Worm (Caenorhabditis elegans) whole organism, L1 larva: ENCODE results near the gene dhs-27.
A peak's percentile ranks its signal among the peaks of the same experiment; 100 is the strongest.

Experiments used
- C04F5.9 ChIP-seq: sonication (generic microtip); optimal IDR thresholded peaks from 2 replicates; lab custom pipeline; 2016; ENCODE audit warnings: missing genetic modification characterization, missing compliant biosample characterization
- C16A3.4 ChIP-seq: fragments of 150-350 bp; optimal IDR thresholded peaks from 2 replicates; lab custom pipeline; 2014; ENCODE audit warnings: missing biosample characterization, missing genetic modification characterization
- Y116A8C.19 ChIP-seq: sonication (generic microtip); optimal IDR thresholded peaks from 2 replicates; lab custom pipeline; 2016; ENCODE audit warnings: missing compliant biosample characterization, missing genetic modification characterization, borderline replicate concordance
- ama-1 ChIP-seq: fragments of 150-350 bp; optimal IDR thresholded peaks from 2 replicates; lab custom pipeline; 2014
- blmp-1 ChIP-seq: fragments of 150-350 bp; optimal IDR thresholded peaks from 2 replicates; lab custom pipeline; 2014; ENCODE audit warnings: missing biosample characterization, missing genetic modification characterization
- ceh-90 ChIP-seq: sonication (generic microtip); optimal IDR thresholded peaks from 2 replicates; lab custom pipeline; 2016; ENCODE audit warnings: missing genetic modification characterization, missing compliant biosample characterization
- dpl-1 ChIP-seq, 3 experiments: fragments of 150-350 bp in 2 of 3; sonication (generic microtip) in 1 of 3; optimal IDR thresholded peaks; 2 replicates each; lab custom pipeline; 2014 to 2017; ENCODE audit warnings: missing biosample characterization in 3 of 3, missing genetic modification characterization in 3 of 3, missing genetic modification reagents in 3 of 3
- dsc-1 ChIP-seq: sonication (generic microtip); optimal IDR thresholded peaks from 2 replicates; lab custom pipeline; 2016; ENCODE audit warnings: mild to moderate bottlenecking, missing genetic modification characterization, missing compliant biosample characterization
- efl-1 ChIP-seq, 4 experiments: fragments of 150-350 bp; optimal IDR thresholded peaks in 3 of 4; peaks in 1 of 4; 1 replicate in 1 of 4; 2 replicates in 3 of 4; lab custom pipeline; 2014; ENCODE audit warnings: missing biosample characterization in 2 of 4, missing genetic modification characterization in 2 of 4, missing genetic modification reagents in 2 of 4
- egl-13 ChIP-seq: sonication (generic microtip); optimal IDR thresholded peaks from 2 replicates; lab custom pipeline; 2016; ENCODE audit warnings: missing genotype, missing genetic modification reagents, missing genetic modification characterization, missing compliant biosample characterization
- fkh-10 ChIP-seq: sonication (generic microtip); optimal IDR thresholded peaks from 2 replicates; lab custom pipeline; 2017; ENCODE audit warnings: missing biosample characterization, missing genetic modification reagents, missing genetic modification characterization
- fkh-4 ChIP-seq: sonication (generic microtip); optimal IDR thresholded peaks from 2 replicates; lab custom pipeline; 2016; ENCODE audit warnings: missing compliant biosample characterization, missing genetic modification characterization, borderline replicate concordance
- fkh-8 ChIP-seq: sonication (generic microtip); optimal IDR thresholded peaks from 2 replicates; lab custom pipeline; 2016; ENCODE audit warnings: mild to moderate bottlenecking, missing genetic modification characterization, missing compliant biosample characterization
- irx-1 ChIP-seq: sonication (generic microtip); optimal IDR thresholded peaks from 2 replicates; lab custom pipeline; 2016; ENCODE audit warnings: missing genetic modification characterization, missing compliant biosample characterization
- lin-13 ChIP-seq: fragments of 150-350 bp; optimal IDR thresholded peaks from 2 replicates; lab custom pipeline; 2014; ENCODE audit warnings: missing biosample characterization, missing genetic modification reagents, missing genetic modification characterization
- lin-14 ChIP-seq: fragments of 200-800 bp; sonication (Bioruptor generic); optimal IDR thresholded peaks from 2 replicates; lab custom pipeline; 2018; ENCODE audit warnings: mild to moderate bottlenecking, missing genetic modification characterization, moderate library complexity, missing compliant biosample characterization
- lin-39 ChIP-seq: fragments of 150-350 bp; optimal IDR thresholded peaks from 2 replicates; lab custom pipeline; 2014; ENCODE audit warnings: missing biosample characterization, missing genetic modification reagents, missing genetic modification characterization
- lir-3 ChIP-seq: sonication (generic microtip); optimal IDR thresholded peaks from 2 replicates; lab custom pipeline; 2016; ENCODE audit warnings: mild to moderate bottlenecking, missing genetic modification characterization, moderate library complexity, missing compliant biosample characterization; ENCODE audit not compliant: poor library complexity
- lsy-2 ChIP-seq, 2 experiments: fragments of 150-350 bp; optimal IDR thresholded peaks; 2 replicates each; lab custom pipeline; 2014; ENCODE audit warnings: missing biosample characterization in 2 of 2, missing genetic modification characterization in 2 of 2
- mdl-1 ChIP-seq, 2 experiments: fragments of 150-350 bp; optimal IDR thresholded peaks; 2 replicates each; lab custom pipeline; 2014 to 2017; ENCODE audit warnings: missing biosample characterization in 2 of 2, missing genetic modification characterization in 2 of 2, inconsistent platforms in 1 of 2
- nhr-19 ChIP-seq: fragments of 200-800 bp; sonication (Bioruptor generic); conservative IDR thresholded peaks from 2 replicates; pipeline ENCODE4 v1.3.6; 2022; ENCODE audit warnings: missing genetic modification characterization, missing compliant biosample characterization
- nhr-20 ChIP-seq: sonication (generic microtip); optimal IDR thresholded peaks from 2 replicates; lab custom pipeline; 2016; ENCODE audit warnings: mild to moderate bottlenecking, missing genetic modification characterization, missing compliant biosample characterization
- nhr-47 ChIP-seq: sonication (generic microtip); optimal IDR thresholded peaks from 2 replicates; lab custom pipeline; 2016; ENCODE audit warnings: mild to moderate bottlenecking, missing genetic modification characterization, moderate library complexity, missing compliant biosample characterization
- nhr-71 ChIP-seq: sonication (generic microtip); optimal IDR thresholded peaks from 2 replicates; lab custom pipeline; 2016; ENCODE audit warnings: mild to moderate bottlenecking, missing genetic modification characterization, moderate library complexity, missing compliant biosample characterization
- nhr-76 ChIP-seq: sonication (generic microtip); optimal IDR thresholded peaks from 2 replicates; lab custom pipeline; 2017; ENCODE audit warnings: missing biosample characterization, missing genetic modification characterization
- nhr-85 ChIP-seq: sonication (generic microtip); peaks from one replicate; lab custom pipeline; 2016; ENCODE audit warnings: missing genetic modification characterization, inconsistent platforms, missing compliant biosample characterization
- nhr-90 ChIP-seq: sonication (generic microtip); optimal IDR thresholded peaks from 2 replicates; lab custom pipeline; 2016; ENCODE audit warnings: mild to moderate bottlenecking, missing genetic modification characterization, missing compliant biosample characterization; ENCODE audit not compliant: poor library complexity
- rnt-1 ChIP-seq: sonication (generic microtip); optimal IDR thresholded peaks from 2 replicates; lab custom pipeline; 2016; ENCODE audit warnings: mild to moderate bottlenecking, missing genetic modification characterization, moderate library complexity, missing compliant biosample characterization
- snpc-4 ChIP-seq: fragments of 150-350 bp; optimal IDR thresholded peaks from 2 replicates; lab custom pipeline; 2014; ENCODE audit warnings: missing biosample characterization, missing genetic modification characterization
- snu-23 ChIP-seq: sonication (generic microtip); optimal IDR thresholded peaks from 2 replicates; lab custom pipeline; 2016; ENCODE audit warnings: missing genetic modification characterization, missing compliant biosample characterization
- sox-4 ChIP-seq: sonication (generic microtip); optimal IDR thresholded peaks from 2 replicates; lab custom pipeline; 2016; ENCODE audit warnings: missing genetic modification characterization, missing compliant biosample characterization
- sup-37 ChIP-seq: fragments of 200-800 bp; sonication (Bioruptor generic); optimal IDR thresholded peaks from 2 replicates; lab custom pipeline; 2018; ENCODE audit warnings: mild to moderate bottlenecking, missing genetic modification characterization, missing compliant biosample characterization
- swsn-7 ChIP-seq: sonication (generic microtip); optimal IDR thresholded peaks from 2 replicates; lab custom pipeline; 2016; ENCODE audit warnings: missing genetic modification characterization, missing compliant biosample characterization
- tbx-2 ChIP-seq: sonication (generic microtip); optimal IDR thresholded peaks from 2 replicates; lab custom pipeline; 2016; ENCODE audit warnings: missing genetic modification characterization, missing compliant biosample characterization
- tlp-1 ChIP-seq: fragments of 150-350 bp; optimal IDR thresholded peaks from 2 replicates; lab custom pipeline; 2014; ENCODE audit warnings: missing biosample characterization, missing genetic modification characterization
- unc-130 ChIP-seq: fragments of 150-350 bp; optimal IDR thresholded peaks from 2 replicates; lab custom pipeline; 2017; ENCODE audit warnings: missing biosample characterization, missing genetic modification characterization, inconsistent platforms
- unc-98 ChIP-seq: fragments of 200-800 bp; sonication (Bioruptor generic); IDR thresholded peaks from 2 replicates; pipeline ENCODE4 v1.3.6; 2022; ENCODE audit warnings: missing genetic modification characterization, missing compliant biosample characterization
- vab-15 ChIP-seq: sonication (generic microtip); optimal IDR thresholded peaks from 2 replicates; lab custom pipeline; 2017; ENCODE audit warnings: missing genotype, mild to moderate bottlenecking, missing genetic modification characterization, missing compliant biosample characterization
- xbp-1 ChIP-seq: sonication (generic microtip); optimal IDR thresholded peaks from 2 replicates; lab custom pipeline; 2016; ENCODE audit warnings: missing genetic modification characterization, missing compliant biosample characterization
- ztf-11 ChIP-seq, 2 experiments: sonication (generic microtip); optimal IDR thresholded peaks; 2 replicates each; lab custom pipeline; 2016 to 2017; ENCODE audit warnings: missing genetic modification characterization in 2 of 2, missing biosample characterization in 1 of 2, missing compliant biosample characterization in 1 of 2

dhs-27 gene

DNA sequence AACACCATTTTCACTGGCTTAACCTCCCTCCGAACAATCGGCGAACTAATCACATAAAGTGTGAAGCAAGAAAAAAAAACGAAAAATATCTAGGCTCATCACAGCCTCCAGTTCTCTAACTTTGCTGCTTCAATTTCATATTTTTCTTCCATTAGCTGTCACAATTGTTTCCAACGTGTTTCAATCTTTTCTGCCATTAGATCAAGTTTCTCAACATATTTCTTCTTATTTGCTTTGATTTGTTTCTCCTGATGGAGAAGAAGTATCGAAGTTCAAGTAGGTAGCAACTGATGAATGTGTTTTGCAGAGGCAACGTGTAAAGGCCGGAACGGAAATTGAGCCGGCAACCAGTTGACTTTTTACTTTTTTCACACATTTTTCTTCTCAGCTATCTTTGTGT lies 34.3 kb downstream of the dhs-27 start, which contains the start of gene ZK563.7:
ZK563.7 (plus strand) TSS at position 301 of the 400 bp plus-strand sequence.
- TF ChIP-seq fkh-10 (GFP tag; lab: Kevin White, UChicago) (no peak), nhr-85 (tag; lab: Kevin White, UChicago) (peak; percentile 43)

DNA sequence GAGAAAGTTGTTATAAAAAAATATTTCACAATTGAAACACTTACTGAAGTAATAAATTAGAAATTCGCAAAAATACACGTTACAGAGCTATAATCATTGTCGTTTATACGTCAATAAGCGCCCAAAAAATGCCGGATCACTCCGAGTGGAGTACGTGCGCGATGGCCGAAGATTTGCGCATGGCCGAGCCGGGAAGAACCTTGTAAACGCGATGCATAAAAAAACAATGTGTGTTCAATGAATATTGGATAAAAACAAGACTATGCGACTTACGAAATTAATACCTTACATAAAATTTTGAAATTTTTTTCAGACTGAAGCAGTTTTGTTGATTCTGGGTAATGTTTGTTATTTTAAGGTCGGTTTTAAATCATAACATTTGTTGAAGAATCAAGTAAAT lies 35.4 kb downstream of the dhs-27 start, which contains the start of gene sorf-1:
sorf-1 (minus strand) TSS at position 135 of the 400 bp plus-strand sequence.
- TF ChIP-seq irx-1 (tag; lab: Kevin White, UChicago) = peak; percentile 18
- TF ChIP-seq tlp-1 (tag; lab: Kevin White, UChicago) = no peak
- TF ChIP-seq fkh-8 (tag; lab: Kevin White, UChicago) = peak; percentile 42
- TF ChIP-seq nhr-20 = peak; percentile 49
- peak; percentile 95 for TF ChIP-seq rnt-1
- TF ChIP-seq snpc-4 (tag; lab: Kevin White, UChicago) = no peak
- no peak for TF ChIP-seq lin-13 (GFP tag; lab: Kevin White, UChicago)
- peak; percentile 6 to 11 for TF ChIP-seq efl-1 (optimal IDR thresholded peaks at IDR 0.05; lab: Kevin White, UChicago)
- peak in 1 of 2 experiments; percentile 74 for TF ChIP-seq efl-1 (GFP tag; optimal IDR thresholded peaks at IDR 0.05 in 1 of 2; lab: Kevin White, UChicago)
- TF ChIP-seq lin-39 = no peak
- TF ChIP-seq sox-4 (tag; lab: Kevin White, UChicago) = no peak
- peak; percentile 56 for TF ChIP-seq tbx-2 (tag; lab: Kevin White, UChicago)
- TF ChIP-seq nhr-47 (tag; lab: Kevin White, UChicago) = peak; percentile 58
- no peak for TF ChIP-seq sup-37
- TF ChIP-seq vab-15 (tag; lab: Kevin White, UChicago) = peak; percentile 17
- peak; percentile 52 for TF ChIP-seq fkh-4 (tag; lab: Kevin White, UChicago)
- no peak for TF ChIP-seq fkh-10 (GFP tag; lab: Kevin White, UChicago)
- peak; percentile 18 for TF ChIP-seq C04F5.9 (tag; lab: Kevin White, UChicago)
- peak; percentile 42 for TF ChIP-seq xbp-1 (tag; lab: Kevin White, UChicago)
- TF ChIP-seq nhr-90 (tag; lab: Kevin White, UChicago) = peak; percentile 46
- TF ChIP-seq blmp-1 = peak; percentile 28
- TF ChIP-seq nhr-85 (tag; lab: Kevin White, UChicago) = peak; percentile 80
- peak; percentile 30 for TF ChIP-seq C16A3.4 (tag; lab: Kevin White, UChicago)
- peak; percentile 63 for TF ChIP-seq dsc-1 (tag; lab: Kevin White, UChicago)
- TF ChIP-seq lir-3 (tag; lab: Kevin White, UChicago) = peak; percentile 77
- peak; percentile 59 for TF ChIP-seq snu-23 (GFP tag; lab: Kevin White, UChicago)
- TF ChIP-seq egl-13 = peak; percentile 11
- no peak for TF ChIP-seq mdl-1 (tag; optimal IDR thresholded peaks at IDR 0.05; lab: Kevin White, UChicago)
- peak in 2 of 3 experiments; percentile 22 to 46 for TF ChIP-seq dpl-1 (GFP tag; optimal IDR thresholded peaks at IDR 0.05; lab: Kevin White, UChicago)
- TF ChIP-seq nhr-19 = peak; percentile 41
- TF ChIP-seq nhr-76 (tag; lab: Kevin White, UChicago) = no peak
- no peak for TF ChIP-seq Y116A8C.19 (tag; lab: Kevin White, UChicago)
- TF ChIP-seq lin-14 (GFP tag; lab: Kevin White, UChicago) = peak; percentile 73
- no peak for TF ChIP-seq unc-98 (GFP tag; lab: Robert Waterston, UW)
- TF ChIP-seq ama-1 = no peak
- TF ChIP-seq unc-130 (tag; lab: Kevin White, UChicago) = no peak
- TF ChIP-seq ceh-90 (tag; lab: Kevin White, UChicago) = peak; percentile 47
- peak; percentile 71 for TF ChIP-seq nhr-71
- peak; percentile 54 for TF ChIP-seq swsn-7 (tag; lab: Kevin White, UChicago)
- TF ChIP-seq lsy-2 (tag; optimal IDR thresholded peaks at IDR 0.05; lab: Kevin White, UChicago) = peak in 1 of 2 experiments; percentile 23
- TF ChIP-seq ztf-11 (tag; optimal IDR thresholded peaks at IDR 0.05; lab: Kevin White, UChicago) = peak in 1 of 2 experiments; percentile 56
